Worm (Caenorhabditis elegans): ENCODE measurements around the gene W03F9.9.

W03F9.9 gene

ce11 chrV:103977-104376 lies 34.7 kb upstream of the W03F9.9 start, which contains the start of gene rps-27:
Gene rps-27, minus strand, starts transcription at chrV:104077.
- no peak for TF ChIP-seq nhr-48 (tag; optimal IDR thresholded peaks at IDR 0.05)
- no peak for TF ChIP-seq nhr-77 (tag; optimal IDR thresholded peaks at IDR 0.05)
- no peak for TF ChIP-seq ceh-62 (tag; optimal IDR thresholded peaks at IDR 0.05)
- peak; percentile 83 for TF ChIP-seq zip-2 (tag; optimal IDR thresholded peaks at IDR 0.05)

- TF ChIP-seq egl-27 (tag; optimal IDR thresholded peaks at IDR 0.05) (no peak), aha-1 (tag) (peak; percentile 97), ceh-20 (GFP tag; IDR thresholded peaks at IDR 0.05) (no peak), nhr-76 (tag; optimal IDR thresholded peaks at IDR 0.05) (no peak), lin-13 (GFP tag; optimal IDR thresholded peaks at IDR 0.05) (peak; percentile 64), lin-15B (tag; optimal IDR thresholded peaks at IDR 0.05) (peak; percentile 92), hmg-1.1 (GFP tag; IDR thresholded peaks at IDR 0.05) (peak; percentile 50; the same call in 1 of the 2 replicates), dve-1 (tag; optimal IDR thresholded peaks at IDR 0.05; ENCODE audit: insufficient read depth) (peak; percentile 72), T20F7.1 (GFP tag; optimal IDR thresholded peaks at IDR 0.05) (peak; percentile 99), nhr-25 (tag; optimal IDR thresholded peaks at IDR 0.05; ENCODE audit: borderline replicate concordance, insufficient read depth) (peak; percentile 39), nhr-6 (tag; optimal IDR thresholded peaks at IDR 0.05) (peak; percentile 71), pha-4 (GFP tag; IDR thresholded peaks at IDR 0.05) (0 out of 2 replicates have a peak, but pooled peaks have one; percentile 11), pha-4 (tag; optimal IDR thresholded peaks at IDR 0.05) (no peak), ceh-44 (GFP tag; IDR thresholded peaks at IDR 0.05) (0 out of 2 replicates have a peak, but pooled peaks have one; percentile 12), daf-16 (GFP tag; optimal IDR thresholded peaks at IDR 0.05) (no peak), daf-16 (tag; optimal IDR thresholded peaks at IDR 0.05) (peak; percentile 34), nhr-28 (tag; optimal IDR thresholded peaks at IDR 0.05) (peak; percentile 30), lin-38 (GFP tag; IDR thresholded peaks at IDR 0.05) (peak; percentile 59), mep-1 (tag; optimal IDR thresholded peaks at IDR 0.05) (peak; percentile 78), gei-8 (GFP tag; optimal IDR thresholded peaks at IDR 0.05) (no peak), nhr-77 (tag; optimal IDR thresholded peaks at IDR 0.05) (peak; percentile 36), fkh-10 (GFP tag; optimal IDR thresholded peaks at IDR 0.05) (peak; percentile 42), cey-2 (tag; optimal IDR thresholded peaks at IDR 0.05; ENCODE audit: borderline replicate concordance, insufficient read depth) (no peak), nhr-11 (tag; optimal IDR thresholded peaks at IDR 0.05) (peak; percentile 27), dpl-1 (GFP tag; optimal IDR thresholded peaks at IDR 0.05) (peak; percentile 84), hif-1 (tag; optimal IDR thresholded peaks at IDR 0.05) (peak in 1 of 2 experiments; percentile 57), R02D3.7 (tag; optimal IDR thresholded peaks at IDR 0.05) (peak; percentile 57), mes-2 (tag; optimal IDR thresholded peaks at IDR 0.05; ENCODE audit: poor library complexity, severe bottlenecking) (peak; percentile 87), hlh-30 (tag; optimal IDR thresholded peaks at IDR 0.05; ENCODE audit: insufficient read depth) (peak; percentile 58), hlh-11 (tag; optimal IDR thresholded peaks at IDR 0.05) (peak; percentile 48), unc-62 (GFP tag; optimal IDR thresholded peaks at IDR 0.05 in 1 of 2) (peak in 1 of 2 experiments; percentile 75), unc-62 (tag; optimal IDR thresholded peaks at IDR 0.05) (no peak), F10B5.3 (tag; optimal IDR thresholded peaks at IDR 0.05) (no peak), Y48G9A.11 (GFP tag; IDR thresholded peaks at IDR 0.05) (peak; percentile 98), spr-3 (GFP tag; optimal IDR thresholded peaks at IDR 0.05) (no peak)
These were observed 34.2 kb upstream of the W03F9.9 start, which contains the start of gene picd-1 for ce11 chrV:104474-104873. Gene picd-1, plus strand, starts transcription at chrV:104825.

- peak in 1 of 2 experiments; percentile 45 for TF ChIP-seq unc-62 (GFP tag; optimal IDR thresholded peaks at IDR 0.05 in 1 of 2)
- no peak for TF ChIP-seq unc-62 (tag; optimal IDR thresholded peaks at IDR 0.05)
- TF ChIP-seq madf-5 (GFP tag; IDR thresholded peaks at IDR 0.05): no peak
- TF ChIP-seq lim-7 (GFP tag; IDR thresholded peaks at IDR 0.05): 0 out of 2 replicates have a peak, but pooled peaks have one; percentile 30
- peak; percentile 86 for TF ChIP-seq set-16 (GFP tag; IDR thresholded peaks at IDR 0.05)
- TF ChIP-seq cey-2 (tag; optimal IDR thresholded peaks at IDR 0.05; ENCODE audit: borderline replicate concordance, insufficient read depth): no peak
- TF ChIP-seq aha-1 (tag): peak; percentile 65
These were observed 22.4 kb upstream of the W03F9.9 start for ce11 chrV:116243-116642.
